Worm (Caenorhabditis elegans) whole organism, L3 larva: ENCODE data around the gene srz-90.

Experiments
- ZK546.5 ChIP-seq: sonication (generic microtip); optimal IDR thresholded peaks from 2 replicates; lab custom pipeline; 2017; ENCODE audit warnings: missing biosample characterization, missing genetic modification characterization
- aly-2 ChIP-seq: fragments of 150-350 bp; optimal IDR thresholded peaks from 2 replicates; lab custom pipeline; 2014; ENCODE audit warnings: missing biosample characterization, missing genetic modification characterization
- nhr-12 ChIP-seq: fragments of 150-350 bp; optimal IDR thresholded peaks from 2 replicates; lab custom pipeline; 2014; ENCODE audit warnings: missing biosample characterization, missing genetic modification characterization
- nhr-237 ChIP-seq: fragments of 150-350 bp; optimal IDR thresholded peaks from 2 replicates; lab custom pipeline; 2014; ENCODE audit warnings: missing biosample characterization, missing genetic modification characterization
- nhr-25 ChIP-seq: sonication (generic microtip); optimal IDR thresholded peaks from 2 replicates; lab custom pipeline; 2017; ENCODE audit warnings: missing biosample characterization, missing genetic modification characterization
- nhr-43 ChIP-seq: sonication (generic microtip); optimal IDR thresholded peaks from 2 replicates; lab custom pipeline; 2016; ENCODE audit warnings: mild to moderate bottlenecking, missing genetic modification characterization, missing compliant biosample characterization; ENCODE audit not compliant: poor library complexity, severe bottlenecking
- skn-1 ChIP-seq: fragments of 150-350 bp; optimal IDR thresholded peaks from 2 replicates; lab custom pipeline; 2014; ENCODE audit warnings: missing biosample characterization, missing genetic modification characterization

DNA sequence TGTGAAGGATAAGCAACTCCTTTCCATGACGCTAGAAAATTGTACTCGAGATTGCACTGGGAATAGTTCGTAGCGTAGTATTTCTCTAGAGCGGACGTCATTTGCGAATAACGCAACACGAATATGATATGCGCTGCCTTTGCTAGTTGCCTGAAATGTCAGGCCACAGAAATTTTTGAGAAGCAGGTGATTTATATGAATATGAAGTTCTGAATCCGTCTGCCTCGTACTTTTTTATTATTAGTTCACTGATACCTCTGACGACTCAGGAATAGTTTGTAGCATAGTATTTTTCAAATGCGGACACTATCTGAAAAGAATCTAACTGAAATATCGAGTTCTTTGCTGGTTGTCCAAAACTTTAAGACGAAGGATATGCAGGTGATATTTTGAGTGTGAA is 31.8 kb upstream of the srz-90 start, which contains the start of gene srh-118:
- TF ChIP-seq nhr-12 (tag; lab: Kevin White, UChicago): no peak
- no peak for TF ChIP-seq nhr-237
- no peak for TF ChIP-seq nhr-43 (tag; lab: Kevin White, UChicago)
- TF ChIP-seq nhr-25 (tag; lab: Kevin White, UChicago): no peak
- no peak for TF ChIP-seq ZK546.5
- TF ChIP-seq skn-1: no peak
- no peak for TF ChIP-seq aly-2 (tag; lab: Kevin White, UChicago)
